Fruit fly (Drosophila melanogaster): ENCODE data around the gene CG13728.

DNA sequence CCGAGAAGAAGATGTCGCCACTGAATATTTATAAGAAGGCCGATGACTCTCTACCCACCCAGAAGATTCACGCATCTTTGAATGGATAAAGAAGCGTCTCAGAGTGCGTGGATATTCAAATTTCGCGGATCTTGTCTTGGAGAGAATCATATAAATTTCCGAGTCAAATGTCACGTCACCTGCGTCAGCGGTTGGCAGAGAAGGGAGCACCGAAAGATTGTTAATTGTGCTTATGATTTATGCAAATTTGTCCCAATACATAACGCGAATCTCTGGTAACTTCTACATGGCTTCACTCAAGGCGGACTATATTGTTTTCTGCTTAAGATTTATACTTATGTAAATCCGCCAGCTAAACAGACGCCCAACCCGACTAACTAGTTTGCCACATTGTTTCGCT lies 8.6 kb upstream of the CG13728 start:
- TF ChIP-seq CG8478 (optimal IDR thresholded peaks at IDR 0.05) (no peak), CTCF (optimal IDR thresholded peaks at IDR 0.05) (no peak)
